Worm (Caenorhabditis elegans): ENCODE data around the gene F09C6.13.

The F09C6.13 gene

DNA sequence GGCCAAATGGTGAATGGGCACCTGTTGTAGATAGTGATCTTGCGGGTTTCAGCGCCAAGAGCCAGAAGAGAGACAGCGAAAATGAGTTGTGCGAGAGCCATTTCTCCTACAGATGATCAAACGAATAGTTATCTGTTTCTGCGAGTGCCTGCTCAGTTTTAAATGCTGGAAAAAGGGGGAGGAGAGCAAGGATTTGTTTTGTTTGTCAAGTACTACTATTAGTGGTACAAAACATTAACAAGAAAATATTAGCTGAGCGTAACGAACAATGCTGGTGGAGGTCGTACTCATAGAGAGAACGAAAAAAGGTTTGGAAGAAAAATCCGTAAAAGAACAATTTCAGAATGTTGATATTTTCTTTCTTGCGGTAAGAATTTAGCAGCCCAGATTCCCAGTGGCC is 13.5 kb upstream of the F09C6.13 start, which contains the start of gene thn-4:
thn-4 (minus strand) TSS at position 101 of the 400 bp plus-strand sequence.
- TF ChIP-seq ceh-83 (GFP tag; optimal IDR thresholded peaks at IDR 0.05) = no peak
- TF ChIP-seq ham-2 (GFP tag; optimal IDR thresholded peaks at IDR 0.05) = no peak
- TF ChIP-seq nhr-12 (tag; optimal IDR thresholded peaks at IDR 0.05) = no peak
- no peak for TF ChIP-seq nhr-28 (tag; optimal IDR thresholded peaks at IDR 0.05)
- TF ChIP-seq mab-5 (tag; optimal IDR thresholded peaks at IDR 0.05) = no peak
- no peak for TF ChIP-seq ztf-11 (tag; optimal IDR thresholded peaks at IDR 0.05)
- no peak for TF ChIP-seq tbx-8 (GFP tag; optimal IDR thresholded peaks at IDR 0.05)
- no peak for TF ChIP-seq ces-1 (GFP tag; optimal IDR thresholded peaks at IDR 0.05)
- no peak for TF ChIP-seq snpc-4 (tag; optimal IDR thresholded peaks at IDR 0.05)
- no peak for TF ChIP-seq ceh-43 (GFP tag; optimal IDR thresholded peaks at IDR 0.05)
- no peak for TF ChIP-seq cnd-1 (tag; optimal IDR thresholded peaks at IDR 0.05)
- TF ChIP-seq pha-4 (tag; optimal IDR thresholded peaks at IDR 0.05) = no peak
- no peak for TF ChIP-seq lin-13 (tag; optimal IDR thresholded peaks at IDR 0.05)
- TF ChIP-seq hlh-1 (tag; optimal IDR thresholded peaks at IDR 0.05) = no peak
- TF ChIP-seq mep-1 (tag; optimal IDR thresholded peaks at IDR 0.05) = no peak
- no peak for TF ChIP-seq flh-1 (GFP tag; optimal IDR thresholded peaks at IDR 0.05)
- no peak for TF ChIP-seq blmp-1 (tag; optimal IDR thresholded peaks at IDR 0.05)
- no peak for TF ChIP-seq nhr-2 (tag; optimal IDR thresholded peaks at IDR 0.05)
- no peak for TF ChIP-seq drap-1 (GFP tag; optimal IDR thresholded peaks at IDR 0.05)

DNA sequence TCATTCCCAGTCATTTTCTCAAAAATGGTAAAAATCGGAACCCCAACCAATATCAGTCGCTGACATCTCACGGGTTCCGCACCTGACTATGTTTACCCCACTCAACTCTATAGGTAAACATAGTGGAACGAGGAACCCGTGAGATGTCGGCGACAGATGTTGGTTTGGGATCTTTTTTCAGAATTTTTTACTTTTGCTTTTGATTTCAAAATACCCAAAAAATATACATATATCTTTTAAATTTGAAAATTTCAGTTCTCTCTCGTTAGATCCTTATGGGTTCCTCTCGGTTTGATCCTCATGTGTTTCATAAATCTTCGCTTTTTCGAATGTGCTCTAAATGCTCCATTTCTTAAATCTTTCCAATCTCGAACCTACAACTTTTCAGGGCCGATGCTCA is 11.2 kb upstream of the F09C6.13 start, which contains the start of gene srw-23:
srw-23 (plus strand) TSS at position 301 of the 400 bp plus-strand sequence.
- TF ChIP-seq ceh-83 (GFP tag; optimal IDR thresholded peaks at IDR 0.05) (no peak), cnd-1 (tag; optimal IDR thresholded peaks at IDR 0.05) (no peak), unc-120 (tag; optimal IDR thresholded peaks at IDR 0.05; ENCODE audit: poor library complexity, severe bottlenecking) (no peak), hlh-1 (tag; optimal IDR thresholded peaks at IDR 0.05) (no peak), lin-13 (tag; optimal IDR thresholded peaks at IDR 0.05) (no peak), elt-1 (tag; optimal IDR thresholded peaks at IDR 0.05; ENCODE audit: borderline replicate concordance, insufficient read depth) (no peak), nhr-237 (tag; optimal IDR thresholded peaks at IDR 0.05) (no peak), nhr-12 (tag; optimal IDR thresholded peaks at IDR 0.05) (no peak), elt-3 (tag; optimal IDR thresholded peaks at IDR 0.05) (no peak), unc-62 (GFP tag; optimal IDR thresholded peaks at IDR 0.05) (no peak), ztf-11 (tag; optimal IDR thresholded peaks at IDR 0.05) (no peak), M03D4.4 (tag; optimal IDR thresholded peaks at IDR 0.05) (no peak), ham-2 (GFP tag; optimal IDR thresholded peaks at IDR 0.05) (no peak), mep-1 (tag; optimal IDR thresholded peaks at IDR 0.05) (no peak), ceh-39 (tag; optimal IDR thresholded peaks at IDR 0.05) (no peak), zip-8 (tag; optimal IDR thresholded peaks at IDR 0.05) (no peak), sem-2 (GFP tag; optimal IDR thresholded peaks at IDR 0.05) (no peak), lin-32 (GFP tag; optimal IDR thresholded peaks at IDR 0.05) (no peak)

DNA sequence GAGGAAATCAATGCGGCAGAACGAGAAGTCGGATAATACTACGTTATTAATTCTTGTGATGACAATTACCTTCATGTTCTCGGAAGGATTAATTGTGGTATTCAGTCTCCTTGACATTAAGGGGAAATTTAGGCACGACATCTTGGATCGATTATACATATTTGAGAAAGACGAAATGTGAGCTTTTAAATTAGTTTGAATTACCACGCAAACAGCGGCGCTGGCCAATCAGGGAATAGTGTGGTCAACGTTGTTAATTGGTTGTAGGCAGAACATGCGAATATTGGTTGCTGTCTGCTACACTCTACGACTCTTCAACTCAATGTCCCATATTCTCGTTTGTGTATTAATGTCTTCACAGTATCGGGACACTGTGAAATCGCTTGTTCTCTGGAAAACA is 9.9 kb upstream of the F09C6.13 start, which contains the start of gene F49A5.10:
F49A5.10 (plus strand) TSS at position 301 of the 400 bp plus-strand sequence.
- no peak for TF ChIP-seq tbx-8 (GFP tag; optimal IDR thresholded peaks at IDR 0.05)
- no peak for TF ChIP-seq ztf-11 (tag; optimal IDR thresholded peaks at IDR 0.05)
- no peak for TF ChIP-seq sem-2 (GFP tag; optimal IDR thresholded peaks at IDR 0.05)
- TF ChIP-seq nhr-2 (tag; optimal IDR thresholded peaks at IDR 0.05) = no peak
- TF ChIP-seq zip-8 (tag; optimal IDR thresholded peaks at IDR 0.05) = no peak
- no peak for TF ChIP-seq snpc-4 (tag; optimal IDR thresholded peaks at IDR 0.05)
- TF ChIP-seq M03D4.4 (tag; optimal IDR thresholded peaks at IDR 0.05) = no peak

DNA sequence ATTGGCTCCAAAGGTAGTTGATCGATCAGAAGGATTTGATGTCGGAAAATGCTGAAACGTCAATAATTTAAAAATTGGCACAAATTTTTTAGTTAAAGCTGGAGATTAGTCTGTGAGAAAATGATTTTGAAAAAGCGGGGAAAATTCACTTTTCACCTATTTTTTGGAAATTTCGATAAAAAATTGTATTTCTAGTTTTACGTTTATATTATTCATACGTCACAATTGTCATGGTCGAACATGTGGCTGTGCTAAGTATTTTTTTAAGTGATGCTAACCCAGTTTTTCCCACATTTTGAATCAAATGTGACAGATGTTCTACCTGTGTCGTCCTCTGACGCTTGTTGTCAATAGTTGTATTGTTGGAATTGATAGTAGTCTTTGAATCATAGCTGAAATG is 5.3 kb upstream of the F09C6.13 start:
- TF ChIP-seq elt-3 (tag; optimal IDR thresholded peaks at IDR 0.05) (no peak), hlh-1 (tag; optimal IDR thresholded peaks at IDR 0.05) (no peak), elt-1 (tag; optimal IDR thresholded peaks at IDR 0.05; ENCODE audit: borderline replicate concordance, insufficient read depth) (no peak), nhr-12 (tag; optimal IDR thresholded peaks at IDR 0.05) (no peak), sem-2 (GFP tag; optimal IDR thresholded peaks at IDR 0.05) (no peak), cnd-1 (tag; optimal IDR thresholded peaks at IDR 0.05) (no peak), ztf-11 (tag; optimal IDR thresholded peaks at IDR 0.05) (no peak), nhr-237 (tag; optimal IDR thresholded peaks at IDR 0.05) (no peak), zip-8 (tag; optimal IDR thresholded peaks at IDR 0.05) (no peak), lin-13 (tag; optimal IDR thresholded peaks at IDR 0.05) (no peak), ceh-43 (GFP tag; optimal IDR thresholded peaks at IDR 0.05) (no peak), unc-39 (tag; optimal IDR thresholded peaks at IDR 0.05) (no peak), ceh-83 (GFP tag; optimal IDR thresholded peaks at IDR 0.05) (no peak), nhr-28 (tag; optimal IDR thresholded peaks at IDR 0.05) (no peak), lin-32 (GFP tag; optimal IDR thresholded peaks at IDR 0.05) (no peak), blmp-1 (tag; optimal IDR thresholded peaks at IDR 0.05) (no peak), ham-2 (GFP tag; optimal IDR thresholded peaks at IDR 0.05) (no peak)

- TF ChIP-seq ceh-43 (GFP tag; optimal IDR thresholded peaks at IDR 0.05) (no peak), pha-4 (tag; optimal IDR thresholded peaks at IDR 0.05) (no peak), nhr-28 (tag; optimal IDR thresholded peaks at IDR 0.05) (no peak), ztf-11 (tag; optimal IDR thresholded peaks at IDR 0.05) (no peak), hlh-1 (tag; optimal IDR thresholded peaks at IDR 0.05) (no peak), mls-2 (tag; optimal IDR thresholded peaks at IDR 0.05) (no peak), zip-8 (tag; optimal IDR thresholded peaks at IDR 0.05) (no peak), sptf-1 (tag; optimal IDR thresholded peaks at IDR 0.05) (no peak), flh-1 (GFP tag; optimal IDR thresholded peaks at IDR 0.05) (no peak), sem-2 (GFP tag; optimal IDR thresholded peaks at IDR 0.05) (no peak), M03D4.4 (tag; optimal IDR thresholded peaks at IDR 0.05) (no peak), blmp-1 (tag; optimal IDR thresholded peaks at IDR 0.05) (no peak)
Measured at ce11 chrV:16880054-16880453, 4.8 kb upstream of the F09C6.13 start, which contains the start of gene F09C6.3. TSS of gene F09C6.3 (minus strand) at chrV:16880154.

All from whole organism, mixed stage, embryonic.